Worm (Caenorhabditis elegans) whole organism, midembryonic: ENCODE measurements around the gene exc-12.

ENCODE experiments used
- cog-1 ChIP-seq: sonication (generic microtip); optimal IDR thresholded peaks from 2 replicates; lab custom pipeline; 2016; ENCODE audit warnings: missing genetic modification characterization, missing compliant biosample characterization
- flt-1 ChIP-seq: fragments of 200-800 bp; sonication (Bioruptor generic); IDR thresholded peaks from 2 replicates; pipeline ENCODE4 v1.3.6; 2022; ENCODE audit warnings: missing genetic modification characterization, missing compliant biosample characterization
- med-1 ChIP-seq: sonication (generic microtip); optimal IDR thresholded peaks from 2 replicates; lab custom pipeline; 2017; ENCODE audit warnings: missing genetic modification characterization, mild to moderate bottlenecking, missing compliant biosample characterization, antibody characterized with exemption, missing genetic modification reagents; ENCODE audit not compliant: insufficient read depth
- ztf-23 ChIP-seq: fragments of 200-800 bp; sonication (Bioruptor generic); IDR thresholded peaks from 2 replicates; pipeline ENCODE4 v1.3.6; 2022; ENCODE audit warnings: missing genetic modification reagents, missing genetic modification characterization, missing compliant biosample characterization

- TF ChIP-seq flt-1 (GFP tag; lab: Robert Waterston, UW) (no peak), med-1 (GFP tag; lab: Kevin White, UChicago) (no peak), cog-1 (no peak), ztf-23 (GFP tag; lab: Robert Waterston, UW) (no peak)
These were observed 36.6 kb upstream of the exc-12 start for ce11 chrIII:13606865-13607264.
